Worm (Caenorhabditis elegans): ENCODE data around the gene T24H7.8.
A peak's percentile ranks its signal among the peaks of the same experiment; 100 is the strongest.

- TF ChIP-seq nhr-237 (tag; optimal IDR thresholded peaks at IDR 0.05) (no peak), zip-4 (GFP tag; optimal IDR thresholded peaks at IDR 0.05) (no peak), ceh-82 (tag; optimal IDR thresholded peaks at IDR 0.05) (peak in 1 of 3 experiments; percentile 2), elt-2 (tag; optimal IDR thresholded peaks at IDR 0.05) (no peak), aly-2 (tag; optimal IDR thresholded peaks at IDR 0.05) (no peak), unc-62 (GFP tag; optimal IDR thresholded peaks at IDR 0.05) (no peak)
Observed at ce11 chrII:6273916-6274315, 32.1 kb downstream of the T24H7.8 start, which contains the start of gene bpl-1.
